Worm (Caenorhabditis elegans) whole organism, L4/young adult: ENCODE measurements around the gene T14G12.6.

ENCODE experiments used
- W03F9.2 ChIP-seq: fragments of 150-350 bp; optimal IDR thresholded peaks from 2 replicates; lab custom pipeline; 2014; ENCODE audit warnings: missing biosample characterization, missing genetic modification characterization
- dao-5 ChIP-seq: sonication (generic microtip); optimal IDR thresholded peaks from 2 replicates; lab custom pipeline; 2016; ENCODE audit warnings: missing genotype, missing genetic modification characterization, moderate library complexity, missing compliant biosample characterization
- him-1 ChIP-seq: sonication (generic microtip); optimal IDR thresholded peaks from 2 replicates; lab custom pipeline; 2016; ENCODE audit warnings: missing genotype, missing genetic modification reagents, missing genetic modification characterization, missing compliant biosample characterization

T14G12.6 gene

ce11 chrX:3759345-3759744 is at the start of gene T14G12.6:
Gene T14G12.6, minus strand, starts transcription at chrX:3759445.
- no peak for TF ChIP-seq him-1 (tag; lab: Kevin White, UChicago)
- no peak for TF ChIP-seq dao-5 (tag; lab: Kevin White, UChicago)
- no peak for TF ChIP-seq W03F9.2 (tag; lab: Kevin White, UChicago)

- TF ChIP-seq him-1 (tag; lab: Kevin White, UChicago) (no peak), dao-5 (tag; lab: Kevin White, UChicago) (no peak), W03F9.2 (tag; lab: Kevin White, UChicago) (no peak)
Measured at ce11 chrX:3807166-3807565, 47.9 kb upstream of the T14G12.6 start, which contains the start of gene F35A5.1. Gene F35A5.1, plus strand, starts transcription at chrX:3807466.

ce11 chrX:3804837-3805236 is 45.6 kb upstream of the T14G12.6 start, which contains the start of gene F35A5.2:
Gene F35A5.2, plus strand, starts transcription at chrX:3805137.
- TF ChIP-seq W03F9.2 (tag; lab: Kevin White, UChicago), result no peak
- TF ChIP-seq dao-5 (tag; lab: Kevin White, UChicago), result no peak
- TF ChIP-seq him-1 (tag; lab: Kevin White, UChicago), result no peak

ce11 chrX:3803314-3803713 is 44.1 kb upstream of the T14G12.6 start, which contains the start of gene F35A5.8:
Gene F35A5.8, minus strand, starts transcription at chrX:3803464.
- TF ChIP-seq W03F9.2 (tag; lab: Kevin White, UChicago) (peak; percentile 52), dao-5 (tag; lab: Kevin White, UChicago) (no peak), him-1 (tag; lab: Kevin White, UChicago) (peak; percentile 20)

ce11 chrX:3802743-3803142 is 43.5 kb upstream of the T14G12.6 start:
- TF ChIP-seq W03F9.2 (tag; lab: Kevin White, UChicago) (no peak), him-1 (tag; lab: Kevin White, UChicago) (no peak), dao-5 (tag; lab: Kevin White, UChicago) (no peak)

ce11 chrX:3798288-3798687 is 39.0 kb upstream of the T14G12.6 start:
- TF ChIP-seq W03F9.2 (tag; lab: Kevin White, UChicago) (no peak), him-1 (tag; lab: Kevin White, UChicago) (no peak), dao-5 (tag; lab: Kevin White, UChicago) (no peak)

ce11 chrX:3797882-3798281 is 38.6 kb upstream of the T14G12.6 start, which contains the start of gene abu-10:
Gene abu-10, plus strand, starts transcription at chrX:3798182.
- TF ChIP-seq W03F9.2 (tag; lab: Kevin White, UChicago) (no peak), dao-5 (tag; lab: Kevin White, UChicago) (no peak), him-1 (tag; lab: Kevin White, UChicago) (no peak)

ce11 chrX:3795642-3796041 is 36.4 kb upstream of the T14G12.6 start, which contains the start of gene F35A5.5:
Gene F35A5.5, minus strand, starts transcription at chrX:3795742.
- TF ChIP-seq dao-5 (tag; lab: Kevin White, UChicago), result no peak
- no peak for TF ChIP-seq him-1 (tag; lab: Kevin White, UChicago)
- no peak for TF ChIP-seq W03F9.2 (tag; lab: Kevin White, UChicago)

ce11 chrX:3794161-3794560 is 34.9 kb upstream of the T14G12.6 start:
- TF ChIP-seq dao-5 (tag; lab: Kevin White, UChicago), result no peak
- TF ChIP-seq W03F9.2 (tag; lab: Kevin White, UChicago), result no peak
- no peak for TF ChIP-seq him-1 (tag; lab: Kevin White, UChicago)

ce11 chrX:3793389-3793788 is 34.1 kb upstream of the T14G12.6 start:
- no peak for TF ChIP-seq W03F9.2 (tag; lab: Kevin White, UChicago)
- peak; percentile 32 for TF ChIP-seq dao-5 (tag; lab: Kevin White, UChicago)
- TF ChIP-seq him-1 (tag; lab: Kevin White, UChicago), result peak; percentile 21

- TF ChIP-seq W03F9.2 (tag; lab: Kevin White, UChicago) (no peak), him-1 (tag; lab: Kevin White, UChicago) (no peak), dao-5 (tag; lab: Kevin White, UChicago) (no peak)
Measured at ce11 chrX:3792715-3793114, 33.5 kb upstream of the T14G12.6 start, which contains the start of gene idpp-5. Gene idpp-5, minus strand, starts transcription at chrX:3792815.

- no peak for TF ChIP-seq dao-5 (tag; lab: Kevin White, UChicago)
Measured at ce11 chrX:3791098-3791497, 31.9 kb upstream of the T14G12.6 start.

ce11 chrX:3788483-3788882 is 29.2 kb upstream of the T14G12.6 start:
- no peak for TF ChIP-seq W03F9.2 (tag; lab: Kevin White, UChicago)
- no peak for TF ChIP-seq dao-5 (tag; lab: Kevin White, UChicago)
- TF ChIP-seq him-1 (tag; lab: Kevin White, UChicago), result no peak

ce11 chrX:3787431-3788076 is 28.3 kb upstream of the T14G12.6 start, which contains the start of gene pmpl-1:
Gene pmpl-1, plus strand, starts transcription at chrX:3788026.
- TF ChIP-seq him-1 (tag; lab: Kevin White, UChicago) (no peak), dao-5 (tag; lab: Kevin White, UChicago) (no peak), W03F9.2 (tag; lab: Kevin White, UChicago) (no peak)
